Fruit fly (Drosophila melanogaster) whole organism, embryonic: Measurements from ENCODE around the gene Art9.
A peak's percentile ranks its signal among the peaks of the same experiment; 100 is the strongest.

ENCODE experiments used
- Antp ChIP-seq: fragments of 200-800 bp; sonication (Bioruptor generic); optimal IDR thresholded peaks from 3 replicates; lab custom pipeline; 2016; ENCODE audit warnings: missing biosample characterization, missing genetic modification characterization
- CG1024 ChIP-seq: fragments of 200-800 bp; sonication (Bioruptor generic); IDR thresholded peaks from 2 replicates; pipeline ENCODE4 v1.3.6; 2022; ENCODE audit warnings: missing biosample characterization, missing genetic modification characterization
- CG10565 ChIP-seq: fragments of 200-800 bp; sonication (Bioruptor generic); optimal IDR thresholded peaks from 3 replicates; lab custom pipeline; 2016; ENCODE audit warnings: missing biosample characterization, mild to moderate bottlenecking, missing genetic modification characterization
- CG10959 ChIP-seq: fragments of 200-800 bp; sonication (Bioruptor generic); IDR thresholded peaks from 2 replicates; pipeline ENCODE4 v1.3.6; 2022; ENCODE audit warnings: missing biosample characterization, missing genetic modification characterization
- CG14441 ChIP-seq: fragments of 200-800 bp; sonication (Bioruptor generic); IDR thresholded peaks from 2 replicates; pipeline ENCODE4 v1.3.6; 2022; ENCODE audit warnings: missing biosample characterization, missing genetic modification characterization
- CG14667 ChIP-seq: fragments of 200-800 bp; sonication (Bioruptor generic); IDR thresholded peaks from 2 replicates; pipeline ENCODE4 v1.3.6; 2022; ENCODE audit warnings: missing biosample characterization, missing genetic modification characterization
- CG2199 ChIP-seq: fragments of 200-800 bp; sonication (Bioruptor generic); IDR thresholded peaks from 3 replicates; pipeline ENCODE4 v1.3.6; 2022; ENCODE audit warnings: missing biosample characterization, missing genetic modification characterization
- CG4617 ChIP-seq: fragments of 200-800 bp; sonication (Bioruptor generic); optimal IDR thresholded peaks from 3 replicates; lab custom pipeline; 2016; ENCODE audit warnings: missing biosample characterization, missing genetic modification characterization, borderline replicate concordance
- Doc3 ChIP-seq: fragments of 200-800 bp; sonication (Bioruptor generic); IDR thresholded peaks from 3 replicates; pipeline ENCODE4 v1.3.6; 2022; ENCODE audit warnings: missing biosample characterization, missing genetic modification characterization; ENCODE audit not compliant: partially characterized antibody
- Dref ChIP-seq: fragments of 200-800 bp; sonication (Bioruptor generic); IDR thresholded peaks from 2 replicates; pipeline ENCODE4 v1.3.6; 2022; ENCODE audit warnings: missing biosample characterization, missing genetic modification characterization
- Drgx ChIP-seq: fragments of 200-800 bp; sonication (Bioruptor generic); IDR thresholded peaks from 2 replicates; pipeline ENCODE4 v1.3.6; 2022; ENCODE audit warnings: missing biosample characterization, missing genetic modification characterization
- ERR ChIP-seq: fragments of 200-800 bp; sonication (Bioruptor generic); optimal IDR thresholded peaks from 2 replicates; lab custom pipeline; 2016; ENCODE audit warnings: missing biosample characterization, missing genetic modification characterization
- H15 ChIP-seq: fragments of 200-800 bp; sonication (Bioruptor generic); IDR thresholded peaks from 3 replicates; pipeline ENCODE4 v1.3.6; 2022; ENCODE audit warnings: missing biosample characterization, missing genetic modification characterization
- Hr51 ChIP-seq, 2 experiments: fragments of 200-800 bp; sonication (Bioruptor generic); optimal IDR thresholded peaks; 2 replicates in 1 of 2; 3 replicates in 1 of 2; lab custom pipeline; 2016 to 2018; ENCODE audit warnings: missing biosample characterization in 2 of 2, missing genetic modification characterization in 2 of 2, mild to moderate bottlenecking in 1 of 2, moderate library complexity in 1 of 2
- Lhr ChIP-seq: fragments of 200-800 bp; sonication (Bioruptor generic); optimal IDR thresholded peaks from 3 replicates; lab custom pipeline; 2017; ENCODE audit warnings: mild to moderate bottlenecking, missing biosample characterization, missing genetic modification reagents, missing genetic modification characterization
- Mes4 ChIP-seq: fragments of 200-800 bp; sonication (Bioruptor generic); optimal IDR thresholded peaks from 2 replicates; lab custom pipeline; 2016; ENCODE audit warnings: missing biosample characterization, missing genetic modification characterization
- Mrtf ChIP-seq: fragments of 200-800 bp; sonication (Bioruptor generic); IDR thresholded peaks from 3 replicates; pipeline ENCODE4 v1.3.6; 2022; ENCODE audit warnings: missing biosample characterization, missing genetic modification characterization
- Poxn ChIP-seq: fragments of 200-800 bp; sonication (Bioruptor generic); IDR thresholded peaks from 2 replicates; pipeline ENCODE4 v1.3.6; 2022; ENCODE audit warnings: missing biosample characterization, missing genetic modification characterization
- Ptx1 ChIP-seq: fragments of 200-800 bp; sonication (Bioruptor generic); IDR thresholded peaks from 2 replicates; pipeline ENCODE4 v1.3.6; 2022; ENCODE audit warnings: missing biosample characterization, missing genetic modification characterization
- Rfx ChIP-seq: fragments of 200-800 bp; sonication (Bioruptor generic); IDR thresholded peaks from 2 replicates; pipeline ENCODE4 v1.3.6; 2022; ENCODE audit warnings: missing biosample characterization, missing genetic modification characterization
- Scr ChIP-seq: fragments of 200-800 bp; sonication (Bioruptor generic); IDR thresholded peaks from 2 replicates; pipeline ENCODE4 v1.3.6; 2022; ENCODE audit warnings: missing biosample characterization, missing genetic modification characterization; ENCODE audit not compliant: partially characterized antibody
- Sin3A ChIP-seq: fragments of >200 bp; optimal IDR thresholded peaks from 2 replicates; lab custom pipeline; 2018
- Usf ChIP-seq: fragments of 200-800 bp; sonication (Bioruptor generic); optimal IDR thresholded peaks from 2 replicates; lab custom pipeline; 2017; ENCODE audit warnings: missing genotype, missing biosample characterization, missing genetic modification characterization
- YL-1 ChIP-seq: fragments of 200-800 bp; sonication (Bioruptor generic); optimal IDR thresholded peaks from 3 replicates; lab custom pipeline; 2017; ENCODE audit warnings: missing biosample characterization, mild to moderate bottlenecking, missing genetic modification characterization
- amos ChIP-seq: fragments of 200-800 bp; sonication (Bioruptor generic); IDR thresholded peaks from 2 replicates; pipeline ENCODE4 v1.3.6; 2022; ENCODE audit warnings: missing biosample characterization, missing genetic modification characterization; ENCODE audit not compliant: partially characterized antibody
- bigmax ChIP-seq: fragments of 200-800 bp; sonication (Bioruptor generic); optimal IDR thresholded peaks from 2 replicates; lab custom pipeline; 2018; ENCODE audit warnings: missing biosample characterization, mild to moderate bottlenecking, missing genetic modification characterization
- btn ChIP-seq: fragments of 200-800 bp; sonication (Bioruptor generic); optimal IDR thresholded peaks from 2 replicates; lab custom pipeline; 2016; ENCODE audit warnings: missing biosample characterization, missing genetic modification characterization
- cato ChIP-seq: fragments of 200-800 bp; sonication (Bioruptor generic); optimal IDR thresholded peaks from 2 replicates; lab custom pipeline; 2016; ENCODE audit warnings: missing biosample characterization, missing genetic modification characterization, borderline replicate concordance
- chinmo ChIP-seq: fragments of 200-800 bp; sonication (Bioruptor generic); IDR thresholded peaks from 4 replicates; pipeline ENCODE4 v1.3.6; 2022; ENCODE audit warnings: missing biosample characterization, missing genetic modification characterization; ENCODE audit not compliant: partially characterized antibody
- da ChIP-seq: fragments of 200-800 bp; sonication (Bioruptor generic); optimal IDR thresholded peaks from 2 replicates; lab custom pipeline; 2016; ENCODE audit warnings: missing biosample characterization, missing genetic modification characterization
- ftz-f1 ChIP-seq: fragments of 200-800 bp; sonication (Bioruptor generic); optimal IDR thresholded peaks from 2 replicates; lab custom pipeline; 2016; ENCODE audit warnings: missing biosample characterization, missing genetic modification characterization
- gsb-n ChIP-seq: fragments of 200-800 bp; sonication (Bioruptor generic); optimal IDR thresholded peaks from 3 replicates; lab custom pipeline; 2018; ENCODE audit warnings: missing biosample characterization, mild to moderate bottlenecking, missing genetic modification characterization
- ham ChIP-seq: fragments of 200-800 bp; sonication (Bioruptor generic); IDR thresholded peaks from 2 replicates; pipeline ENCODE4 v1.3.6; 2022; ENCODE audit warnings: missing biosample characterization, missing genetic modification characterization
- her ChIP-seq: fragments of 200-800 bp; sonication (Bioruptor generic); optimal IDR thresholded peaks from 2 replicates; lab custom pipeline; 2016; ENCODE audit warnings: missing biosample characterization, missing genetic modification characterization
- inv ChIP-seq: fragments of 200-800 bp; sonication (Bioruptor generic); IDR thresholded peaks from 2 replicates; pipeline ENCODE4 v1.3.6; 2022; ENCODE audit warnings: missing biosample characterization, missing genetic modification characterization; ENCODE audit not compliant: partially characterized antibody
- kni ChIP-seq: fragments of 200-800 bp; sonication (Bioruptor generic); optimal IDR thresholded peaks from 3 replicates; lab custom pipeline; 2017; ENCODE audit warnings: mild to moderate bottlenecking, missing biosample characterization, missing genetic modification reagents, missing genetic modification characterization
- lab ChIP-seq: fragments of 200-800 bp; sonication (Bioruptor generic); optimal IDR thresholded peaks from 3 replicates; lab custom pipeline; 2017; ENCODE audit warnings: missing biosample characterization, missing genetic modification characterization, mild to moderate bottlenecking, moderate library complexity, missing genetic modification reagents
- onecut ChIP-seq: fragments of 200-800 bp; sonication (Bioruptor generic); IDR thresholded peaks from 2 replicates; pipeline ENCODE4 v1.3.6; 2022; ENCODE audit warnings: missing biosample characterization, missing genetic modification characterization
- peb ChIP-seq: fragments of 200-800 bp; sonication (Bioruptor generic); IDR thresholded peaks from 2 replicates; pipeline ENCODE4 v1.3.6; 2022; ENCODE audit warnings: missing biosample characterization, missing genetic modification characterization
- pfk ChIP-seq: fragments of 200-800 bp; sonication (Bioruptor generic); optimal IDR thresholded peaks from 2 replicates; lab custom pipeline; 2018; ENCODE audit warnings: missing biosample characterization, mild to moderate bottlenecking, missing genetic modification characterization, moderate library complexity
- phol ChIP-seq: fragments of 200-800 bp; sonication (Bioruptor generic); optimal IDR thresholded peaks from 3 replicates; lab custom pipeline; 2018; ENCODE audit warnings: missing biosample characterization, mild to moderate bottlenecking, missing genetic modification characterization, moderate library complexity
- pnt ChIP-seq: fragments of 200-800 bp; sonication (Bioruptor generic); optimal IDR thresholded peaks from 3 replicates; lab custom pipeline; 2016; ENCODE audit warnings: missing biosample characterization, missing genetic modification characterization
- ranshi ChIP-seq: fragments of 200-800 bp; sonication (Bioruptor generic); IDR thresholded peaks from 2 replicates; pipeline ENCODE4 v1.3.6; 2022; ENCODE audit warnings: missing biosample characterization, missing genetic modification characterization
- repo ChIP-seq: fragments of 200-800 bp; sonication (Bioruptor generic); optimal IDR thresholded peaks from 2 replicates; lab custom pipeline; 2016; ENCODE audit warnings: missing biosample characterization, missing genetic modification characterization
- row ChIP-seq: fragments of 200-800 bp; sonication (Bioruptor generic); IDR thresholded peaks from 3 replicates; pipeline ENCODE4 v1.3.6; 2022; ENCODE audit warnings: missing biosample characterization, missing genetic modification characterization
- sima ChIP-seq: fragments of 200-800 bp; sonication (Bioruptor generic); optimal IDR thresholded peaks from 2 replicates; lab custom pipeline; 2016; ENCODE audit warnings: missing biosample characterization, missing genetic modification characterization
- stwl ChIP-seq: fragments of 200-800 bp; sonication (Bioruptor generic); optimal IDR thresholded peaks from 3 replicates; lab custom pipeline; 2018; ENCODE audit warnings: missing biosample characterization, mild to moderate bottlenecking, missing genetic modification characterization, moderate library complexity
- tio ChIP-seq: fragments of 200-800 bp; sonication (Bioruptor generic); optimal IDR thresholded peaks from 2 replicates; lab custom pipeline; 2017; ENCODE audit warnings: missing biosample characterization, missing genetic modification characterization, inconsistent platforms
- tll ChIP-seq, 2 experiments: fragments of 200-800 bp in 1 of 2; fragments of >200 bp in 1 of 2; sonication (Bioruptor generic) in 1 of 2; optimal IDR thresholded peaks; 2 replicates each; lab custom pipeline; 2017 to 2019; ENCODE audit warnings: missing biosample characterization in 2 of 2, missing genetic modification characterization in 2 of 2, mild to moderate bottlenecking in 1 of 2, moderate library complexity in 1 of 2
- ttk ChIP-seq: fragments of 200-800 bp; sonication (Bioruptor generic); IDR thresholded peaks from 2 replicates; pipeline ENCODE4 v2.1.2; 2022; ENCODE audit warnings: missing biosample characterization, missing genetic modification characterization
- unpg ChIP-seq: fragments of 200-800 bp; sonication (Bioruptor generic); optimal IDR thresholded peaks from 3 replicates; lab custom pipeline; 2018; ENCODE audit warnings: missing biosample characterization, mild to moderate bottlenecking, missing genetic modification characterization, moderate library complexity

Gene Art9

dm6 chr3R:13915646-13916045 is 27.6 kb downstream of the Art9 start (continued):
- TF ChIP-seq CG10565 (GFP tag; lab: Kevin White, UChicago) (no peak), Poxn (GFP tag; lab: Robert Waterston, UW) (no peak), Lhr (GFP tag; lab: Kevin White, UChicago) (peak; percentile 29), kni (GFP tag; lab: Kevin White, UChicago) (no peak), H15 (GFP tag; lab: Robert Waterston, UW) (peak; percentile 69; the same call in 2 of the 3 replicates), Drgx (GFP tag; lab: Robert Waterston, UW) (no peak), ranshi (GFP tag; lab: Robert Waterston, UW) (peak; percentile 74; the same call in 1 of the 2 replicates), CG10959 (peak; percentile 88), Mrtf (GFP tag; lab: Robert Waterston, UW) (peak; percentile 66; the same call in 1 of the 3 replicates), peb (GFP tag; lab: Robert Waterston, UW) (0 out of 2 replicates have a peak, but pooled peaks have one; percentile 26), Sin3A (no peak), ftz-f1 (GFP tag; lab: Kevin White, UChicago) (no peak), Dref (no peak), tio (GFP tag; lab: Kevin White, UChicago) (peak; percentile 48), lab (GFP tag; lab: Kevin White, UChicago) (peak; percentile 61), ham (GFP tag; lab: Robert Waterston, UW) (no peak), Doc3 (GFP tag; lab: Robert Waterston, UW) (no peak), ttk (GFP tag; lab: Robert Waterston, UW) (peak; percentile 75), CG1024 (GFP tag; lab: Robert Waterston, UW) (peak; percentile 59), gsb-n (tag; lab: Kevin White, UChicago) (peak; percentile 70), Antp (GFP tag; lab: Kevin White, UChicago) (peak; percentile 42), cato (GFP tag; lab: Kevin White, UChicago) (peak; percentile 50), repo (peak; percentile 21), Ptx1 (GFP tag; lab: Robert Waterston, UW) (peak; percentile 75), chinmo (GFP tag; lab: Robert Waterston, UW) (no peak), CG14441 (GFP tag; lab: Robert Waterston, UW) (peak; percentile 64; the same call in 1 of the 2 replicates), ERR (GFP tag; lab: Kevin White, UChicago) (peak; percentile 5), pfk (GFP tag; lab: Kevin White, UChicago) (no peak), Usf (GFP tag; lab: Kevin White, UChicago) (peak; percentile 53), inv (GFP tag; lab: Robert Waterston, UW) (no peak), da (GFP tag; lab: Kevin White, UChicago) (no peak), row (GFP tag; lab: Robert Waterston, UW) (peak; percentile 76), sima (GFP tag; lab: Kevin White, UChicago) (no peak), her (GFP tag; lab: Kevin White, UChicago) (peak; percentile 6), btn (GFP tag; lab: Kevin White, UChicago) (no peak), amos (no peak), bigmax (no peak), stwl (no peak), tll (GFP tag; optimal IDR thresholded peaks at IDR 0.05; lab: Kevin White, UChicago) (no peak), YL-1 (GFP tag; lab: Kevin White, UChicago) (no peak), CG14667 (peak; percentile 59), Scr (GFP tag; lab: Robert Waterston, UW) (no peak), unpg (peak; percentile 82), pnt (peak; percentile 42), Mes4 (GFP tag; lab: Kevin White, UChicago) (peak; percentile 0), phol (tag; lab: Kevin White, UChicago) (peak; percentile 80), onecut (peak; percentile 61), CG4617 (GFP tag; lab: Kevin White, UChicago) (peak; percentile 8), Rfx (GFP tag; lab: Robert Waterston, UW) (peak; percentile 90), Hr51 (GFP tag; optimal IDR thresholded peaks at IDR 0.05; lab: Kevin White, UChicago) (peak; percentile 56 to 61), CG2199 (GFP tag; lab: Robert Waterston, UW) (no peak)
